Fruit fly (Drosophila melanogaster) whole organism, embryonic: ENCODE data around the gene Psn.

Experiments used
- ATbp ChIP-seq: fragments of 200-800 bp; sonication (Bioruptor generic); optimal IDR thresholded peaks from 2 replicates; lab custom pipeline; 2017; ENCODE audit warnings: missing biosample characterization, mild to moderate bottlenecking, missing genetic modification characterization, missing genetic modification reagents
- CG10366 ChIP-seq: fragments of 200-800 bp; sonication (Bioruptor generic); IDR thresholded peaks from 2 replicates; pipeline ENCODE4 v1.3.6; 2022; ENCODE audit warnings: missing biosample characterization, missing genetic modification characterization
- CG10654 ChIP-seq: fragments of 200-800 bp; sonication (Bioruptor generic); optimal IDR thresholded peaks from 2 replicates; lab custom pipeline; 2016; ENCODE audit warnings: missing biosample characterization, missing genetic modification characterization
- CG10979 ChIP-seq: fragments of 200-800 bp; sonication (Bioruptor generic); optimal IDR thresholded peaks from 2 replicates; lab custom pipeline; 2018; ENCODE audit warnings: missing biosample characterization, mild to moderate bottlenecking, missing genetic modification characterization, moderate library complexity
- CG11093 ChIP-seq: fragments of 200-800 bp; sonication (Bioruptor generic); IDR thresholded peaks from 3 replicates; pipeline ENCODE4 v1.3.6; 2022; ENCODE audit warnings: missing biosample characterization, missing genetic modification characterization
- CG11560 ChIP-seq: fragments of 200-800 bp; sonication (Bioruptor generic); IDR thresholded peaks from 3 replicates; pipeline ENCODE4 v1.3.6; 2022; ENCODE audit warnings: missing biosample characterization, missing genetic modification characterization
- CG12071 ChIP-seq: fragments of 200-800 bp; sonication (Bioruptor generic); optimal IDR thresholded peaks from 3 replicates; lab custom pipeline; 2018; ENCODE audit warnings: missing biosample characterization, mild to moderate bottlenecking, missing genetic modification characterization
- CG14710 ChIP-seq: fragments of 200-800 bp; sonication (Bioruptor generic); optimal IDR thresholded peaks from 3 replicates; lab custom pipeline; 2019; ENCODE audit warnings: missing biosample characterization, mild to moderate bottlenecking, missing genetic modification characterization, moderate library complexity
- CG15601 ChIP-seq: fragments of 200-800 bp; sonication (Bioruptor generic); optimal IDR thresholded peaks from 3 replicates; lab custom pipeline; 2019; ENCODE audit warnings: missing biosample characterization, mild to moderate bottlenecking, missing genetic modification characterization, moderate library complexity
- CG1603 ChIP-seq: fragments of 200-800 bp; sonication (Bioruptor generic); optimal IDR thresholded peaks from 2 replicates; lab custom pipeline; 2019; ENCODE audit warnings: missing biosample characterization, mild to moderate bottlenecking, missing genetic modification characterization, moderate library complexity
- CG16815 ChIP-seq: fragments of 200-800 bp; sonication (Bioruptor generic); optimal IDR thresholded peaks from 3 replicates; lab custom pipeline; 2017; ENCODE audit warnings: missing biosample characterization, mild to moderate bottlenecking, missing genetic modification characterization
- CG16863 ChIP-seq: fragments of 200-800 bp; sonication (Bioruptor generic); optimal IDR thresholded peaks from 3 replicates; lab custom pipeline; 2016; ENCODE audit warnings: missing biosample characterization, missing genetic modification characterization
- CG18599 ChIP-seq: fragments of 200-800 bp; sonication (Bioruptor generic); optimal IDR thresholded peaks from 3 replicates; lab custom pipeline; 2017; ENCODE audit warnings: missing biosample characterization, missing genetic modification characterization, mild to moderate bottlenecking, moderate library complexity, missing genetic modification reagents
- CG2202 ChIP-seq: fragments of 200-800 bp; sonication (Bioruptor generic); optimal IDR thresholded peaks from 2 replicates; lab custom pipeline; 2018; ENCODE audit warnings: missing biosample characterization, mild to moderate bottlenecking, missing genetic modification characterization
- CG32772 ChIP-seq: fragments of 200-800 bp; sonication (Bioruptor generic); IDR thresholded peaks from 2 replicates; pipeline ENCODE4 v1.3.6; 2022; ENCODE audit warnings: missing biosample characterization, missing genetic modification characterization
- CG3281 ChIP-seq: fragments of 200-800 bp; sonication (Bioruptor generic); optimal IDR thresholded peaks from 3 replicates; lab custom pipeline; 2017; ENCODE audit warnings: missing biosample characterization, mild to moderate bottlenecking, missing genetic modification characterization
- CG33557 ChIP-seq: fragments of 200-800 bp; sonication (Bioruptor generic); optimal IDR thresholded peaks from 2 replicates; lab custom pipeline; 2019; ENCODE audit warnings: missing biosample characterization, mild to moderate bottlenecking, missing genetic modification characterization, moderate library complexity
- CG4404 ChIP-seq: fragments of 200-800 bp; sonication (Bioruptor generic); IDR thresholded peaks from 2 replicates; pipeline ENCODE4 v1.3.6; 2022; ENCODE audit warnings: missing biosample characterization, missing genetic modification characterization
- CG6272 ChIP-seq: fragments of 200-800 bp; sonication (Bioruptor generic); IDR thresholded peaks from 2 replicates; pipeline ENCODE4 v1.3.6; 2022; ENCODE audit warnings: missing biosample characterization, missing genetic modification characterization
- CG7271 ChIP-seq: fragments of 200-800 bp; sonication (Bioruptor generic); optimal IDR thresholded peaks from 2 replicates; lab custom pipeline; 2018; ENCODE audit warnings: missing biosample characterization, mild to moderate bottlenecking, missing genetic modification characterization, moderate library complexity
- CG7357 ChIP-seq: fragments of 200-800 bp; sonication (Bioruptor generic); IDR thresholded peaks from 3 replicates; pipeline ENCODE4 v1.3.6; 2022; ENCODE audit warnings: missing biosample characterization, missing genetic modification characterization
- CG7928 ChIP-seq: fragments of 200-800 bp; sonication (Bioruptor generic); optimal IDR thresholded peaks from 2 replicates; lab custom pipeline; 2017; ENCODE audit warnings: missing biosample characterization, mild to moderate bottlenecking, missing genetic modification characterization
- CG9437 ChIP-seq: fragments of 200-800 bp; sonication (Bioruptor generic); optimal IDR thresholded peaks from 2 replicates; lab custom pipeline; 2018; ENCODE audit warnings: missing biosample characterization, mild to moderate bottlenecking, missing genetic modification characterization
- CG9817 ChIP-seq: fragments of 200-800 bp; sonication (Bioruptor generic); optimal IDR thresholded peaks from 2 replicates; lab custom pipeline; 2018; ENCODE audit warnings: missing biosample characterization, mild to moderate bottlenecking, missing genetic modification characterization, moderate library complexity
- CHES-1-like ChIP-seq: fragments of 200-800 bp; sonication (Bioruptor generic); optimal IDR thresholded peaks from 2 replicates; lab custom pipeline; 2016; ENCODE audit warnings: missing biosample characterization, missing genetic modification characterization
- CoRest ChIP-seq: fragments of 200-800 bp; sonication (Bioruptor generic); optimal IDR thresholded peaks from 3 replicates; lab custom pipeline; 2018; ENCODE audit warnings: missing biosample characterization, mild to moderate bottlenecking, missing genetic modification characterization, moderate library complexity
- Dad ChIP-seq: fragments of 200-800 bp; sonication (Bioruptor generic); optimal IDR thresholded peaks from 3 replicates; lab custom pipeline; 2016; ENCODE audit warnings: missing biosample characterization, missing genetic modification characterization
- Doc3 ChIP-seq: fragments of 200-800 bp; sonication (Bioruptor generic); IDR thresholded peaks from 3 replicates; pipeline ENCODE4 v1.3.6; 2022; ENCODE audit warnings: missing biosample characterization, missing genetic modification characterization; ENCODE audit not compliant: partially characterized antibody
- Hey ChIP-seq: fragments of 200-800 bp; sonication (Bioruptor generic); optimal IDR thresholded peaks from 3 replicates; lab custom pipeline; 2018; ENCODE audit warnings: missing biosample characterization, mild to moderate bottlenecking, missing genetic modification characterization
- Hmx ChIP-seq: fragments of 200-800 bp; sonication (Bioruptor generic); optimal IDR thresholded peaks from 2 replicates; lab custom pipeline; 2016; ENCODE audit warnings: missing biosample characterization, missing genetic modification characterization
- Nf-YC ChIP-seq: fragments of 200-800 bp; optimal IDR thresholded peaks from 3 replicates; lab custom pipeline; 2019; ENCODE audit warnings: missing biosample characterization, mild to moderate bottlenecking, missing genetic modification characterization, moderate library complexity
- Oli ChIP-seq: fragments of 200-800 bp; sonication (Bioruptor generic); optimal IDR thresholded peaks from 2 replicates; lab custom pipeline; 2018; ENCODE audit warnings: missing biosample characterization, mild to moderate bottlenecking, missing genetic modification characterization, moderate library complexity
- Ravus ChIP-seq: fragments of 200-800 bp; sonication (Bioruptor generic); IDR thresholded peaks from 2 replicates; pipeline ENCODE4 v1.3.6; 2022; ENCODE audit warnings: missing biosample characterization, missing genetic modification characterization
- Ssrp ChIP-seq: fragments of 200-800 bp; sonication (Bioruptor generic); optimal IDR thresholded peaks from 2 replicates; lab custom pipeline; 2018; ENCODE audit warnings: missing biosample characterization, mild to moderate bottlenecking, missing genetic modification characterization, moderate library complexity
- abd-A ChIP-seq: fragments of 200-800 bp; sonication (Bioruptor generic); optimal IDR thresholded peaks from 3 replicates; lab custom pipeline; 2019; ENCODE audit warnings: missing biosample characterization, mild to moderate bottlenecking, missing genetic modification characterization, moderate library complexity
- ara ChIP-seq: fragments of 200-800 bp; sonication (Bioruptor generic); IDR thresholded peaks from 2 replicates; pipeline ENCODE4 v1.3.6; 2022; ENCODE audit warnings: missing biosample characterization, missing genetic modification characterization
- bowl ChIP-seq: fragments of 200-800 bp; sonication (Bioruptor generic); IDR thresholded peaks from 2 replicates; pipeline ENCODE4 v1.3.6; 2022; ENCODE audit warnings: missing biosample characterization, missing genetic modification characterization
- cad ChIP-seq: fragments of >200 bp; optimal IDR thresholded peaks from 2 replicates; lab custom pipeline; 2017; ENCODE audit warnings: missing biosample characterization, missing genetic modification characterization
- danr ChIP-seq: fragments of 200-800 bp; sonication (Bioruptor generic); IDR thresholded peaks from 2 replicates; pipeline ENCODE4 v1.3.6; 2022; ENCODE audit warnings: missing biosample characterization, missing genetic modification characterization
- grn ChIP-seq: fragments of 200-800 bp; sonication (Bioruptor generic); optimal IDR thresholded peaks from 3 replicates; lab custom pipeline; 2017; ENCODE audit warnings: missing biosample characterization, missing genetic modification characterization
- kah ChIP-seq: fragments of 200-800 bp; sonication (Bioruptor generic); optimal IDR thresholded peaks from 2 replicates; lab custom pipeline; 2018; ENCODE audit warnings: missing biosample characterization, mild to moderate bottlenecking, missing genetic modification characterization
- kni ChIP-seq: fragments of 200-800 bp; sonication (Bioruptor generic); optimal IDR thresholded peaks from 3 replicates; lab custom pipeline; 2017; ENCODE audit warnings: mild to moderate bottlenecking, missing biosample characterization, missing genetic modification reagents, missing genetic modification characterization
- lola ChIP-seq, 3 experiments: fragments of >200 bp in 2 of 3; fragments of 200-800 bp in 1 of 3; sonication (Bioruptor generic) in 1 of 3; optimal IDR thresholded peaks; 2 replicates each; lab custom pipeline; 2017 to 2019; ENCODE audit warnings: missing biosample characterization in 3 of 3, missing genetic modification characterization in 3 of 3, mild to moderate bottlenecking in 1 of 3, moderate library complexity in 1 of 3
- nau ChIP-seq: fragments of 200-800 bp; sonication (Bioruptor generic); optimal IDR thresholded peaks from 3 replicates; lab custom pipeline; 2017; ENCODE audit warnings: missing biosample characterization, mild to moderate bottlenecking, missing genetic modification characterization, missing genetic modification reagents
- nerfin-1 ChIP-seq: fragments of 200-800 bp; sonication (Bioruptor generic); optimal IDR thresholded peaks from 3 replicates; lab custom pipeline; 2019; ENCODE audit warnings: missing biosample characterization, mild to moderate bottlenecking, missing genetic modification characterization, moderate library complexity
- row ChIP-seq: fragments of 200-800 bp; sonication (Bioruptor generic); IDR thresholded peaks from 3 replicates; pipeline ENCODE4 v1.3.6; 2022; ENCODE audit warnings: missing biosample characterization, missing genetic modification characterization
- seq ChIP-seq: fragments of 200-800 bp; sonication (Bioruptor generic); IDR thresholded peaks from 2 replicates; pipeline ENCODE4 v1.3.6; 2022; ENCODE audit warnings: missing biosample characterization, missing genetic modification characterization
- sim ChIP-seq: fragments of 200-800 bp; sonication (Bioruptor generic); IDR thresholded peaks from 2 replicates; pipeline ENCODE4 v1.3.6; 2022; ENCODE audit warnings: missing biosample characterization, missing genetic modification characterization
- so ChIP-seq: fragments of 200-800 bp; sonication (Bioruptor generic); IDR thresholded peaks from 3 replicates; pipeline ENCODE4 v1.3.6; 2022; ENCODE audit warnings: missing biosample characterization, missing genetic modification characterization
- sob ChIP-seq: fragments of 200-800 bp; sonication (Bioruptor generic); IDR thresholded peaks from 2 replicates; pipeline ENCODE4 v1.3.6; 2022; ENCODE audit warnings: missing biosample characterization, missing genetic modification characterization
- unc-4 ChIP-seq: fragments of 200-800 bp; sonication (Bioruptor generic); IDR thresholded peaks from 2 replicates; pipeline ENCODE4 v1.3.6; 2022; ENCODE audit warnings: missing biosample characterization, missing genetic modification characterization; ENCODE audit not compliant: partially characterized antibody

Gene Psn

dm6 chr3L:20447957-20448356, 15.7 kb downstream of the Psn start (continued):
- TF ChIP-seq danr (GFP tag; lab: Robert Waterston, UW) (no peak), cad (GFP tag; lab: Kevin White, UChicago) (no peak), Ravus (GFP tag; lab: Robert Waterston, UW) (no peak), CG15601 (tag; lab: Kevin White, UChicago) (peak; percentile 37), CoRest (peak; percentile 20), CG10366 (no peak), CG10979 (tag; lab: Kevin White, UChicago) (no peak), CHES-1-like (GFP tag; lab: Kevin White, UChicago) (no peak), CG7357 (GFP tag; lab: Robert Waterston, UW) (no peak), CG11560 (tag; lab: Robert Waterston, UW) (no peak), sim (GFP tag; lab: Robert Waterston, UW) (no peak), kah (GFP tag; lab: Kevin White, UChicago) (no peak), Dad (no peak), CG18599 (GFP tag; lab: Kevin White, UChicago) (peak; percentile 52), so (GFP tag; lab: Robert Waterston, UW) (peak; percentile 12; the same call in 1 of the 3 replicates), CG10654 (GFP tag; lab: Kevin White, UChicago) (no peak), CG7928 (GFP tag; lab: Kevin White, UChicago) (no peak), ATbp (peak; percentile 52), CG11093 (GFP tag; lab: Robert Waterston, UW) (no peak), kni (GFP tag; lab: Kevin White, UChicago) (no peak), lola (GFP tag; optimal IDR thresholded peaks at IDR 0.05; lab: Kevin White, UChicago) (no peak), seq (GFP tag; lab: Robert Waterston, UW) (0 out of 2 replicates have a peak, but pooled peaks have one; percentile 23), CG3281 (GFP tag; lab: Kevin White, UChicago) (peak; percentile 80), CG7271 (tag; lab: Kevin White, UChicago) (peak; percentile 9), CG6272 (GFP tag; lab: Robert Waterston, UW) (no peak), CG12071 (GFP tag; lab: Kevin White, UChicago) (peak; percentile 67), CG4404 (GFP tag; lab: Robert Waterston, UW) (no peak), CG16863 (GFP tag; lab: Kevin White, UChicago) (no peak), Hey (tag; lab: Kevin White, UChicago) (no peak), CG9817 (tag; lab: Kevin White, UChicago) (peak; percentile 29), Ssrp (no peak), bowl (GFP tag; lab: Robert Waterston, UW) (no peak), ara (GFP tag; lab: Robert Waterston, UW) (no peak), CG16815 (GFP tag; lab: Kevin White, UChicago) (no peak), unc-4 (GFP tag; lab: Robert Waterston, UW) (no peak), abd-A (tag; lab: Kevin White, UChicago) (no peak), CG1603 (peak; percentile 2), Doc3 (no peak), Hmx (GFP tag; lab: Kevin White, UChicago) (no peak), sob (no peak), row (GFP tag; lab: Robert Waterston, UW) (no peak), nau (GFP tag; lab: Kevin White, UChicago) (no peak), CG2202 (tag; lab: Kevin White, UChicago) (no peak), grn (GFP tag; lab: Kevin White, UChicago) (no peak), Nf-YC (tag; lab: Kevin White, UChicago) (no peak), CG9437 (GFP tag; lab: Kevin White, UChicago) (no peak), nerfin-1 (peak; percentile 21), CG32772 (no peak), CG14710 (tag; lab: Kevin White, UChicago) (no peak), Oli (tag; lab: Kevin White, UChicago) (no peak), CG33557 (GFP tag; lab: Kevin White, UChicago) (peak; percentile 55)
